Fruit fly (Drosophila melanogaster) whole organism, adult: Measurements from ENCODE around the gene CG16974.

Source experiments
- CG5204 ChIP-seq: fragments of 200-800 bp; sonication (Bioruptor generic); optimal IDR thresholded peaks from 2 replicates; lab custom pipeline; 2016; ENCODE audit warnings: missing biosample characterization, missing genetic modification characterization
- ovo ChIP-seq: fragments of 200-800 bp; sonication (Bioruptor generic); optimal IDR thresholded peaks from 2 replicates; lab custom pipeline; 2016; ENCODE audit warnings: missing biosample characterization, missing genetic modification characterization
- tj ChIP-seq: fragments of 200-800 bp; sonication (Bioruptor generic); optimal IDR thresholded peaks from 3 replicates; lab custom pipeline; 2017; ENCODE audit warnings: missing biosample characterization, mild to moderate bottlenecking, missing genetic modification characterization, moderate library complexity
- toe ChIP-seq: fragments of 200-800 bp; sonication (Bioruptor generic); optimal IDR thresholded peaks from 2 replicates; lab custom pipeline; 2016; ENCODE audit warnings: missing biosample characterization, missing genetic modification characterization

- no peak for TF ChIP-seq ovo (GFP tag; lab: Kevin White, UChicago)
- TF ChIP-seq CG5204 (GFP tag; lab: Kevin White, UChicago), result no peak
- TF ChIP-seq tj (GFP tag; lab: Kevin White, UChicago), result no peak
- TF ChIP-seq toe (GFP tag; lab: Kevin White, UChicago), result no peak
Measured at dm6 chr2L:13195822-13196221, 4.0 kb upstream of the CG16974 start.
